Worm (Caenorhabditis elegans) whole organism, L2 larva: ENCODE results near the gene mapk-15.
A peak's percentile ranks its signal among the peaks of the same experiment; 100 is the strongest.

Experiments used
- C34F6.9 ChIP-seq: fragments of 150-350 bp; optimal IDR thresholded peaks from 2 replicates; lab custom pipeline; 2014; ENCODE audit warnings: missing biosample characterization, missing genetic modification characterization
- F13H6.1 ChIP-seq: sonication (generic microtip); optimal IDR thresholded peaks from 2 replicates; lab custom pipeline; 2016; ENCODE audit warnings: missing genetic modification characterization, missing compliant biosample characterization
- R02D3.7 ChIP-seq: fragments of 150-350 bp; optimal IDR thresholded peaks from 2 replicates; lab custom pipeline; 2014; ENCODE audit warnings: missing biosample characterization, missing genetic modification characterization
- Y55F3AM.14 ChIP-seq: fragments of 200-800 bp; sonication (Bioruptor generic); optimal IDR thresholded peaks from 2 replicates; lab custom pipeline; 2018; ENCODE audit warnings: mild to moderate bottlenecking, missing genetic modification characterization, missing compliant biosample characterization
- ceh-16 ChIP-seq: fragments of 150-350 bp; optimal IDR thresholded peaks from 2 replicates; lab custom pipeline; 2014; ENCODE audit warnings: missing biosample characterization, missing genetic modification characterization
- ceh-82 ChIP-seq: fragments of 150-350 bp; optimal IDR thresholded peaks from 2 replicates; lab custom pipeline; 2014; ENCODE audit warnings: missing biosample characterization, missing genetic modification characterization
- dmd-4 ChIP-seq: sonication (generic microtip); optimal IDR thresholded peaks from 2 replicates; lab custom pipeline; 2017; ENCODE audit warnings: missing biosample characterization, missing genetic modification characterization
- fos-1 ChIP-seq: fragments of 150-350 bp; optimal IDR thresholded peaks from 2 replicates; lab custom pipeline; 2014; ENCODE audit warnings: missing biosample characterization, missing genetic modification characterization
- gmeb-1 ChIP-seq: fragments of 150-350 bp; optimal IDR thresholded peaks from 2 replicates; lab custom pipeline; 2014; ENCODE audit warnings: missing biosample characterization, missing genetic modification characterization
- lin-11 ChIP-seq: fragments of 150-350 bp; sonication (generic microtip); optimal IDR thresholded peaks from 2 replicates; lab custom pipeline; 2014; ENCODE audit warnings: missing biosample characterization, missing genetic modification characterization, inconsistent platforms, mixed read lengths
- lin-13 ChIP-seq: fragments of 150-350 bp; optimal IDR thresholded peaks from 2 replicates; lab custom pipeline; 2014; ENCODE audit warnings: missing biosample characterization, missing genetic modification reagents, missing genetic modification characterization
- lin-39 ChIP-seq: fragments of 150-350 bp; optimal IDR thresholded peaks from 2 replicates; lab custom pipeline; 2014; ENCODE audit warnings: missing biosample characterization, missing genetic modification reagents, missing genetic modification characterization
- lsy-2 ChIP-seq, 2 experiments: fragments of 150-350 bp in 1 of 2; sonication (generic microtip) in 1 of 2; optimal IDR thresholded peaks; 2 replicates each; lab custom pipeline; 2014 to 2017; ENCODE audit warnings: missing biosample characterization in 2 of 2, missing genetic modification characterization in 2 of 2
- mab-5 ChIP-seq: fragments of 150-350 bp; optimal IDR thresholded peaks from 2 replicates; lab custom pipeline; 2014; ENCODE audit warnings: missing biosample characterization, missing genetic modification characterization
- mdl-1 ChIP-seq, 2 experiments: fragments of 150-350 bp in 1 of 2; sonication (generic microtip) in 1 of 2; optimal IDR thresholded peaks; 2 replicates each; lab custom pipeline; 2017; ENCODE audit warnings: missing biosample characterization in 2 of 2, missing genetic modification characterization in 2 of 2
- nhr-11 ChIP-seq: fragments of 150-350 bp; optimal IDR thresholded peaks from 2 replicates; lab custom pipeline; 2014; ENCODE audit warnings: missing biosample characterization, missing genetic modification characterization
- nhr-129 ChIP-seq: fragments of 150-350 bp; optimal IDR thresholded peaks from 2 replicates; lab custom pipeline; 2014; ENCODE audit warnings: missing biosample characterization, missing genetic modification characterization
- nhr-23 ChIP-seq: fragments of 150-350 bp; optimal IDR thresholded peaks from 2 replicates; lab custom pipeline; 2014; ENCODE audit warnings: missing biosample characterization, missing genetic modification reagents, missing genetic modification characterization
- nhr-237 ChIP-seq: fragments of 150-350 bp; optimal IDR thresholded peaks from 2 replicates; lab custom pipeline; 2014; ENCODE audit warnings: missing biosample characterization, missing genetic modification characterization
- nhr-25 ChIP-seq: fragments of 150-350 bp; sonication (generic microtip); optimal IDR thresholded peaks from 3 replicates; lab custom pipeline; 2014; ENCODE audit warnings: missing biosample characterization, missing genetic modification characterization
- nhr-6 ChIP-seq: fragments of 150-350 bp; optimal IDR thresholded peaks from 2 replicates; lab custom pipeline; 2014; ENCODE audit warnings: missing biosample characterization, missing genetic modification characterization
- nhr-77 ChIP-seq: fragments of 150-350 bp; optimal IDR thresholded peaks from 2 replicates; lab custom pipeline; 2014; ENCODE audit warnings: missing biosample characterization, missing genetic modification characterization
- peb-1 ChIP-seq: fragments of 150-350 bp; optimal IDR thresholded peaks from 2 replicates; lab custom pipeline; 2014; ENCODE audit warnings: missing biosample characterization, missing genetic modification characterization
- skn-1 ChIP-seq: sonication (generic microtip); optimal IDR thresholded peaks from 2 replicates; lab custom pipeline; 2017; ENCODE audit warnings: missing biosample characterization, missing genetic modification characterization
- sma-3 ChIP-seq: sonication (generic microtip); optimal IDR thresholded peaks from 2 replicates; lab custom pipeline; 2016; ENCODE audit warnings: missing genetic modification reagents, missing genetic modification characterization, missing compliant biosample characterization
- sma-9 ChIP-seq, 2 experiments: fragments of 150-350 bp in 1 of 2; sonication (generic microtip) in 1 of 2; optimal IDR thresholded peaks; 2 replicates each; lab custom pipeline; 2014 to 2016; ENCODE audit warnings: missing genetic modification characterization in 2 of 2, mild to moderate bottlenecking in 1 of 2, missing biosample characterization in 1 of 2, missing compliant biosample characterization in 1 of 2, missing genetic modification reagents in 1 of 2, moderate library complexity in 1 of 2
- snpc-4 ChIP-seq: fragments of 150-350 bp; optimal IDR thresholded peaks from 2 replicates; lab custom pipeline; 2014; ENCODE audit warnings: missing biosample characterization, missing genetic modification characterization
- unc-55 ChIP-seq: fragments of 150-350 bp; sonication (generic microtip); optimal IDR thresholded peaks from 3 replicates; lab custom pipeline; 2014; ENCODE audit warnings: missing biosample characterization, missing genetic modification reagents, missing genetic modification characterization
- unc-62 ChIP-seq: fragments of 150-350 bp; optimal IDR thresholded peaks from 2 replicates; lab custom pipeline; 2014; ENCODE audit warnings: missing biosample characterization, missing genetic modification reagents, missing genetic modification characterization
- ztf-11 ChIP-seq: sonication (generic microtip); optimal IDR thresholded peaks from 2 replicates; lab custom pipeline; 2017; ENCODE audit warnings: missing biosample characterization, missing genetic modification characterization
- ztf-4 ChIP-seq: fragments of 150-350 bp; optimal IDR thresholded peaks from 2 replicates; lab custom pipeline; 2014; ENCODE audit warnings: missing biosample characterization, missing genetic modification characterization

The mapk-15 gene

DNA sequence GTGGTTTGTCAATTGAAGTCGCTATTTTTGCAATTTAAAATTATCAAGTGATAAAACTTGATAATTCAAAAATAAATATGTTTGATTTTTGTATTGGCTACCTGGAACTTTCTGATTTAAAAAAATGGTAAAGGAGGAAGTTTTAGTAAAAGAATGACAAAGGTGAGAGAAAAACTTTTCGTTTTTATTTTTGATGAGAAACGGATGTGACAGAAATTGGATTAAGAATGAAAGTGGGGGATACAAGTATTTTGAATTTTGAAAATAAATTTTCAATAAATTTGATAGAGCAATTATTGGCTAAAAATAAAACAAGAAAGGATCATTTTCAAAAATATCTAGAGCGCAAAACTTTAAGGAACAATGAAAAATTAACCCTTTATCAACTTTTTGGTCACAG, 35.1 kb downstream of the mapk-15 start, which contains the start of gene C05D10.4:
Gene C05D10.4 (minus strand): TSS at position 101 of the 400 bp plus-strand sequence.
- TF ChIP-seq mdl-1 (tag; optimal IDR thresholded peaks at IDR 0.05; lab: Kevin White, UChicago) (no peak), ceh-82 (tag; lab: Kevin White, UChicago) (no peak), dmd-4 (tag; lab: Kevin White, UChicago) (no peak), F13H6.1 (tag; lab: Kevin White, UChicago) (no peak), fos-1 (tag; lab: Kevin White, UChicago) (no peak), nhr-6 (no peak), nhr-129 (no peak), unc-62 (no peak), snpc-4 (tag; lab: Kevin White, UChicago) (no peak), nhr-77 (tag; lab: Kevin White, UChicago) (no peak), nhr-23 (no peak), Y55F3AM.14 (no peak), peb-1 (tag; lab: Kevin White, UChicago) (no peak), lin-11 (tag; lab: Kevin White, UChicago) (no peak), unc-55 (GFP tag; lab: Kevin White, UChicago) (no peak), lin-39 (no peak), sma-3 (GFP tag; lab: Kevin White, UChicago) (no peak), R02D3.7 (tag; lab: Kevin White, UChicago) (no peak), mab-5 (tag; lab: Kevin White, UChicago) (no peak)

DNA sequence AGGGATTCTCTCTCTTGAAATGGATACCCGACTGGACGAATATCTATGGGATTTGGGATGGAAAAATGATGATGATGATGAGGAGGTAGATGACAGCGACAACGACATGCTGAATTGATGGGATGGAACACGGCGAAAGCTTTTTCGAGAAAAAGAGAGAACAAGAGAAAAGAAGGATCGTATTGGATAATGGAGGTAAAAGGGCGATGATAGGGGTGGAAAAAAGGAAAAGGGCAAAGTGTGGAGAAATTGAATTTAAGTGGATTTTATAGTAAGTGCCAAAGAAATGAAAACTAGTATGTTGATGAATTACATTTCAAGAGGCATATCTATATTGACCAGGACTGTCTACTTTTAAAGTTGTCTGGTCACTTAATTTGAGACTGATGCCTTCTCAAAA, 38.2 kb downstream of the mapk-15 start:
- TF ChIP-seq nhr-11 (no peak), lin-11 (tag; lab: Kevin White, UChicago) (no peak), lin-13 (GFP tag; lab: Kevin White, UChicago) (no peak), nhr-77 (tag; lab: Kevin White, UChicago) (no peak), peb-1 (tag; lab: Kevin White, UChicago) (no peak), ztf-11 (tag; lab: Kevin White, UChicago) (no peak), unc-55 (GFP tag; lab: Kevin White, UChicago) (no peak), sma-3 (GFP tag; lab: Kevin White, UChicago) (no peak), nhr-237 (tag; lab: Kevin White, UChicago) (no peak), skn-1 (tag; lab: Kevin White, UChicago) (no peak), ceh-16 (tag; lab: Kevin White, UChicago) (no peak)

DNA sequence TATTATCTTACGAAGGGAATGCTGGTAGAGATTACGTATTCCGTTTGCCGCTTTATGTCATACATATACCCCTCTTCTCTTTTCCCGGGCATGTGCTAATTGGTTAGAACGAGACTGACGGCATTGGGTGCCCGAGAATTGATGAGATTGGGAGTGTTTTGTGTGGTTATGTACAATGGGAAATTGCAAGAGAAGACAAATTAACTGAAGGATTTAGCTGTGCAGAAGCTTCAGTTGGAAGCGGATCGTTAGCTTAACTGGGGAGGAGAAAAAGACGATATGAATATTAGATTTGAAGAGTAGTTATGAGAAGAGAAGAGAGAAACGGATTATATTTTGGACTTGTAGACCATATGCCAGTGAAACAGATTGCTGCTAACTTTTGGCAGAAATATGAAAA, 42.5 kb downstream of the mapk-15 start:
- no peak for TF ChIP-seq ceh-82 (tag; lab: Kevin White, UChicago)

DNA sequence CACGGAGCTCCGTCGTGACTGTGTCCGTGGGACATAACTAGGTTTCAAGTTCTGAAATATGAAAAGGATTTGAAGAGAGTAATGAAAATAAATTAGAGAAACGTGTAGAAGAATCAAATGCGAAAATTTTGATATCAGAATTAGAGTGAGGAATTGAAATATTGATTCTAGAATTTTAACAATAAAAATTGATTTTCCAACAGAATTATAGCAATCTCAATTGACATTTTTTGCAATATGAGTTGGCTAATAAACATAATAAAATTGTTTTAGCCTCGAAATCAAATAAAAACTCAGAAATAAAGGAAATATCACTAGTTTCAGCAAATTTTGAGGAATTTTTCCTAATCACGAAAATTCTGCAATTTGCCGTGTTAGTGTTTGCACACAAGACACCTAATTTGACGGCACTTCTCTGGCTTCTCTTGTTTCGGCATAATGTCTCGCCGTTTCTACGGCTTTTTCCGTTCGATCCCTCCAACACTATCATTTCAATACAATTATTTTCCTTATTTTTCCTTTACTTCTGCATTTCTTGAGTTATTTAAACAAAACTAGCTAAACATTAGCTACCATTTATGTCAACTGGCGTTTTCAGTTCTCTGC, 48.7 kb downstream of the mapk-15 start, which contains the start of gene nmt-1:
Gene nmt-1 (minus strand): TSS at position 51 of the 606 bp plus-strand sequence.
- TF ChIP-seq ceh-16 (tag; lab: Kevin White, UChicago) (no peak), lsy-2 (tag; optimal IDR thresholded peaks at IDR 0.05; lab: Kevin White, UChicago) (peak; percentile 49 to 72), C34F6.9 (peak; percentile 60), F13H6.1 (tag; lab: Kevin White, UChicago) (peak; percentile 11), gmeb-1 (peak; percentile 46), ztf-4 (tag; lab: Kevin White, UChicago) (no peak), fos-1 (tag; lab: Kevin White, UChicago) (no peak), sma-3 (GFP tag; lab: Kevin White, UChicago) (peak; percentile 0), sma-9 (GFP tag; optimal IDR thresholded peaks at IDR 0.05; lab: Kevin White, UChicago) (peak; percentile 52), sma-9 (tag; optimal IDR thresholded peaks at IDR 0.05; lab: Kevin White, UChicago) (no peak), mab-5 (tag; lab: Kevin White, UChicago) (peak; percentile 24), nhr-129 (peak; percentile 61), nhr-25 (tag; lab: Kevin White, UChicago) (peak; percentile 42), unc-55 (GFP tag; lab: Kevin White, UChicago) (peak; percentile 57)

DNA sequence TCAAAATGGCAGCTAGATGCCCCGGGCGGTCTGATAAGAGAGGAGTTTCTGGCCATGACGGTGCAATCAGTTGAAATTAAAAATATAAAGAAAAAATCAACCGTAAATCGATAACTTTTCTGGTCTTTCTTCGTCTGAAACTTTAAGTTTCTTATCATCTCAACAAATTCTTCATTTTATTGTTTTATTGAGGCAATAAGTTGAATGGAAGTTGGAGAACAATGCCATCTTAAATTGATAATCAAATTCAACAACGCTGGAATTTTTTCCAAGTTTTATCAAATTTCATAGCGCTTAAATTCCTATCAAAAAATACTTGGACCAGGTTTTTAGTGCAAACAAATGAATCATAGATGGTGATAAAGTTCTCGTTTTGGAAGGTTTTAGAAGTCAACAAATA, 49.3 kb downstream of the mapk-15 start:
- TF ChIP-seq fos-1 (tag; lab: Kevin White, UChicago) (peak; percentile 87), gmeb-1 (peak; percentile 13), sma-3 (GFP tag; lab: Kevin White, UChicago) (no peak)
